Worm (Caenorhabditis elegans) whole organism, midembryonic: ENCODE data around the gene sra-26.

ENCODE experiments used
- flt-1 ChIP-seq: fragments of 200-800 bp; sonication (Bioruptor generic); IDR thresholded peaks from 2 replicates; pipeline ENCODE4 v1.3.6; 2022; ENCODE audit warnings: missing genetic modification characterization, missing compliant biosample characterization
- klf-2 ChIP-seq: fragments of 200-800 bp; sonication (Bioruptor generic); conservative IDR thresholded peaks from 2 replicates; pipeline ENCODE4 v1.3.6; 2022; ENCODE audit warnings: missing genetic modification reagents, missing genetic modification characterization, missing compliant biosample characterization
- ztf-29 ChIP-seq: fragments of 200-800 bp; sonication (Bioruptor generic); IDR thresholded peaks from 2 replicates; pipeline ENCODE4 v1.3.6; 2022; ENCODE audit warnings: missing genetic modification reagents, missing genetic modification characterization, missing compliant biosample characterization

DNA sequence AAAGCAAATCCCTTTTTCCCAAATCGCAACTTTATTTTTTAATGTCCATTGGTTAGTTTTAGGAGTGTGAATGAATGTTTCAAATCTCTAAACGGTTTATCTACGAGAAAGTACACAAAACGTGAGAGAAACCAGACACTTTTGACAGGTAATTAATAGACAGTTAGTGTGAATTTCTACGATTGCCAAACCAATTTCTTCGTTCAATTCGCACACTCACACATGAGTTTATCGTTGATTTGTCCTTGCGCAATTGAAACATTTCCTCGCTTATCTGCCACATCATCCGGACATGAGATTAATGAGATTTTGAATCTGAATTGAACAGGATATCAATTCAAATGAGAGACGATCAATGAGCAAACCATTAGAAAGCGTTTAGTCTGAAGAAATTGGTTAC lies 41.4 kb downstream of the sra-26 start:
- TF ChIP-seq flt-1 (GFP tag; lab: Robert Waterston, UW): no peak
- TF ChIP-seq klf-2 (GFP tag; lab: Robert Waterston, UW): no peak
- TF ChIP-seq ztf-29: no peak
